Worm (Caenorhabditis elegans) whole organism, L3 larva: Measurements from ENCODE around the gene pfkb-1.2.

Experiments
- R02D3.7 ChIP-seq: fragments of 150-350 bp; optimal IDR thresholded peaks from 2 replicates; lab custom pipeline; 2014; ENCODE audit warnings: missing biosample characterization, missing genetic modification characterization
- aly-2 ChIP-seq: fragments of 150-350 bp; optimal IDR thresholded peaks from 2 replicates; lab custom pipeline; 2014; ENCODE audit warnings: missing biosample characterization, missing genetic modification characterization
- ama-1 ChIP-seq: fragments of 150-350 bp; optimal IDR thresholded peaks from 2 replicates; lab custom pipeline; 2018
- ceh-16 ChIP-seq: sonication (generic microtip); optimal IDR thresholded peaks from 2 replicates; lab custom pipeline; 2017; ENCODE audit warnings: missing biosample characterization, missing genetic modification characterization
- ceh-82 ChIP-seq: fragments of 150-350 bp; optimal IDR thresholded peaks from 2 replicates; lab custom pipeline; 2014; ENCODE audit warnings: missing biosample characterization, missing genetic modification characterization
- daf-12 ChIP-seq: fragments of 150-350 bp; optimal IDR thresholded peaks from 2 replicates; lab custom pipeline; 2014; ENCODE audit warnings: missing biosample characterization, missing genetic modification reagents, missing genetic modification characterization
- egl-27 ChIP-seq: sonication (generic microtip); optimal IDR thresholded peaks from 4 replicates; lab custom pipeline; 2017; ENCODE audit warnings: missing biosample characterization, missing genetic modification reagents, missing genetic modification characterization
- elt-2 ChIP-seq: sonication (generic microtip); optimal IDR thresholded peaks from 2 replicates; lab custom pipeline; 2016; ENCODE audit warnings: missing genetic modification reagents, mild to moderate bottlenecking, missing genetic modification characterization, missing compliant biosample characterization
- elt-3 ChIP-seq, 3 experiments: fragments of 150-350 bp in 1 of 3; sonication (generic microtip) in 2 of 3; optimal IDR thresholded peaks; 2 replicates in 2 of 3; 4 replicates in 1 of 3; lab custom pipeline; 2014 to 2017; ENCODE audit warnings: missing biosample characterization in 3 of 3, missing genetic modification characterization in 3 of 3
- eor-1 ChIP-seq, 2 experiments: fragments of 150-350 bp; optimal IDR thresholded peaks; 2 replicates each; lab custom pipeline; 2014 to 2018; ENCODE audit warnings: missing biosample characterization in 2 of 2, missing genetic modification characterization in 2 of 2
- fkh-10 ChIP-seq: sonication (generic microtip); optimal IDR thresholded peaks from 2 replicates; lab custom pipeline; 2017; ENCODE audit warnings: missing biosample characterization, missing genetic modification reagents, missing genetic modification characterization
- fos-1 ChIP-seq: fragments of 150-350 bp; optimal IDR thresholded peaks from 2 replicates; lab custom pipeline; 2014; ENCODE audit warnings: missing biosample characterization, missing genetic modification characterization
- hmg-11 ChIP-seq: sonication (generic microtip); optimal IDR thresholded peaks from 2 replicates; lab custom pipeline; 2016; ENCODE audit warnings: missing genetic modification characterization, missing compliant biosample characterization
- jun-1 ChIP-seq: fragments of 150-350 bp; optimal IDR thresholded peaks from 2 replicates; lab custom pipeline; 2014; ENCODE audit warnings: missing biosample characterization, missing genetic modification reagents, missing genetic modification characterization
- lin-15B ChIP-seq: fragments of 150-350 bp; optimal IDR thresholded peaks from 2 replicates; lab custom pipeline; 2014; ENCODE audit warnings: missing biosample characterization, missing genetic modification characterization
- lin-39 ChIP-seq: fragments of 150-350 bp; optimal IDR thresholded peaks from 2 replicates; lab custom pipeline; 2018; ENCODE audit warnings: missing biosample characterization, missing genetic modification reagents, missing genetic modification characterization
- lsy-12 ChIP-seq: sonication (generic microtip); optimal IDR thresholded peaks from 2 replicates; lab custom pipeline; 2016; ENCODE audit warnings: mild to moderate bottlenecking, missing genetic modification characterization, missing compliant biosample characterization
- mdl-1 ChIP-seq: fragments of 150-350 bp; optimal IDR thresholded peaks from 2 replicates; lab custom pipeline; 2014; ENCODE audit warnings: missing biosample characterization, missing genetic modification characterization
- nfya-1 ChIP-seq: sonication (generic microtip); optimal IDR thresholded peaks from 2 replicates; lab custom pipeline; 2017; ENCODE audit warnings: missing genetic modification characterization, mild to moderate bottlenecking, missing compliant biosample characterization, antibody characterized with exemption, moderate library complexity; ENCODE audit not compliant: insufficient read depth
- nhr-11 ChIP-seq: fragments of 150-350 bp; optimal IDR thresholded peaks from 2 replicates; lab custom pipeline; 2014; ENCODE audit warnings: missing biosample characterization, missing genetic modification characterization
- nhr-12 ChIP-seq: fragments of 150-350 bp; optimal IDR thresholded peaks from 2 replicates; lab custom pipeline; 2014; ENCODE audit warnings: missing biosample characterization, missing genetic modification characterization
- nhr-23 ChIP-seq: fragments of 150-350 bp; optimal IDR thresholded peaks from 2 replicates; lab custom pipeline; 2014; ENCODE audit warnings: missing biosample characterization, missing genetic modification reagents, missing genetic modification characterization
- nhr-28 ChIP-seq: fragments of 150-350 bp; optimal IDR thresholded peaks from 2 replicates; lab custom pipeline; 2014; ENCODE audit warnings: missing biosample characterization, missing genetic modification characterization
- nhr-43 ChIP-seq: sonication (generic microtip); optimal IDR thresholded peaks from 2 replicates; lab custom pipeline; 2016; ENCODE audit warnings: mild to moderate bottlenecking, missing genetic modification characterization, missing compliant biosample characterization; ENCODE audit not compliant: poor library complexity, severe bottlenecking
- nhr-67 ChIP-seq: fragments of 150-350 bp; optimal IDR thresholded peaks from 2 replicates; lab custom pipeline; 2014; ENCODE audit warnings: missing biosample characterization, missing genetic modification characterization
- nhr-76 ChIP-seq: fragments of 150-350 bp; sonication (generic microtip); optimal IDR thresholded peaks from 5 replicates; lab custom pipeline; 2014; ENCODE audit warnings: missing biosample characterization, missing genetic modification characterization
- pha-4 ChIP-seq: fragments of 150-350 bp; optimal IDR thresholded peaks from 2 replicates; lab custom pipeline; 2014; ENCODE audit warnings: missing biosample characterization, missing genetic modification reagents, missing genetic modification characterization
- pqm-1 ChIP-seq: fragments of 150-350 bp; optimal IDR thresholded peaks from 2 replicates; lab custom pipeline; 2017; ENCODE audit warnings: missing biosample characterization, missing genetic modification characterization, inconsistent platforms
- sea-2 ChIP-seq: fragments of 150-350 bp; sonication (generic microtip); optimal IDR thresholded peaks from 4 replicates; lab custom pipeline; 2014; ENCODE audit warnings: missing biosample characterization, missing genetic modification reagents, missing genetic modification characterization
- skn-1 ChIP-seq: fragments of 150-350 bp; optimal IDR thresholded peaks from 2 replicates; lab custom pipeline; 2014; ENCODE audit warnings: missing biosample characterization, missing genetic modification characterization
- unc-39 ChIP-seq: sonication (generic microtip); optimal IDR thresholded peaks from 4 replicates; lab custom pipeline; 2017; ENCODE audit warnings: missing biosample characterization, missing genetic modification characterization
- zag-1 ChIP-seq: fragments of 150-350 bp; optimal IDR thresholded peaks from 2 replicates; lab custom pipeline; 2014; ENCODE audit warnings: missing biosample characterization, missing genetic modification characterization
- ztf-11 ChIP-seq: fragments of 150-350 bp; optimal IDR thresholded peaks from 2 replicates; lab custom pipeline; 2014; ENCODE audit warnings: missing biosample characterization, missing genetic modification characterization
- ztf-4 ChIP-seq: fragments of 150-350 bp; optimal IDR thresholded peaks from 2 replicates; lab custom pipeline; 2014; ENCODE audit warnings: missing biosample characterization, missing genetic modification characterization

The pfkb-1.2 gene

ce11 chrIV:5970526-5970925, 28.8 kb downstream of the pfkb-1.2 start:
- TF ChIP-seq jun-1 (tag; lab: Kevin White, UChicago) = no peak
- TF ChIP-seq lin-39 (tag; lab: Kevin White, UChicago) = no peak
- no peak for TF ChIP-seq aly-2 (tag; lab: Kevin White, UChicago)
- TF ChIP-seq ztf-4 (tag; lab: Kevin White, UChicago) = no peak
- TF ChIP-seq fkh-10 = no peak
- no peak for TF ChIP-seq mdl-1 (tag; lab: Kevin White, UChicago)
- TF ChIP-seq nhr-12 (tag; lab: Kevin White, UChicago) = no peak
- TF ChIP-seq lsy-12 (tag; lab: Kevin White, UChicago) = no peak
- TF ChIP-seq ceh-16 (tag; lab: Kevin White, UChicago) = no peak
- TF ChIP-seq eor-1 (tag; optimal IDR thresholded peaks at IDR 0.05; lab: Kevin White, UChicago) = no peak
- TF ChIP-seq hmg-11 (tag; lab: Kevin White, UChicago) = no peak
- TF ChIP-seq nhr-76 = no peak
- TF ChIP-seq ceh-82 (tag; lab: Kevin White, UChicago) = no peak
- no peak for TF ChIP-seq skn-1 (tag; lab: Kevin White, UChicago)
- TF ChIP-seq pqm-1 = no peak
- no peak for TF ChIP-seq nhr-28 (tag; lab: Kevin White, UChicago)
- TF ChIP-seq nhr-11 (tag; lab: Kevin White, UChicago) = no peak
- no peak for TF ChIP-seq nhr-23

ce11 chrIV:5973947-5974495, 32.3 kb downstream of the pfkb-1.2 start:
- TF ChIP-seq lin-15B (tag; lab: Kevin White, UChicago) = peak; percentile 10
- TF ChIP-seq nfya-1 (tag; lab: Kevin White, UChicago) = peak; percentile 92
- TF ChIP-seq nhr-67 (tag; lab: Kevin White, UChicago) = no peak
- peak; percentile 28 for TF ChIP-seq lin-39 (tag; lab: Kevin White, UChicago)
- TF ChIP-seq nhr-12 (tag; lab: Kevin White, UChicago) = no peak
- peak; percentile 14 for TF ChIP-seq fkh-10
- peak; percentile 60 for TF ChIP-seq hmg-11 (tag; lab: Kevin White, UChicago)

DNA sequence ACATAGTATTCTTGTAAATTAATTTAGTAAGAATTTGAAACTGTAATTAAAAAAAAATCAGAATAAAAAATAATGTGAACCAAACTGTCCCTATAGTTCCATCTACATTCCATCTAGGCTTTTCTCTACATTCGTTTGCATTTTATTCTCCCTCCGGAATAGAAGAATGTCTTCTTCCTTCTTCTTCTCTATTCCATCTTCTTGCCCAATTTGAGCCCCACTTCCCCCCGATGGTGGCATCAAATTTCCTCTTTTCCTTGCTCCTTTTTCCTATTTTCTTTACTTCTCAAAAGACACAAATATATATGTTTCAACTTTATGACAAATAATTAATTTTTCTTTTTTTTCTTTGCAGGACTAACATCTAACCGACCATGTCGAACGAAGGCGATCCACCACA, 33.5 kb downstream of the pfkb-1.2 start, which contains the start of gene unc-44:
TSS of gene unc-44 (plus strand) at position 356 of the 400 bp plus-strand sequence.
- no peak for TF ChIP-seq ztf-11 (tag; lab: Kevin White, UChicago)
- TF ChIP-seq pha-4 (tag; lab: Kevin White, UChicago) = no peak
- TF ChIP-seq elt-2 (tag; lab: Kevin White, UChicago) = no peak
- no peak for TF ChIP-seq pqm-1
- TF ChIP-seq aly-2 (tag; lab: Kevin White, UChicago) = no peak
- no peak for TF ChIP-seq ceh-82 (tag; lab: Kevin White, UChicago)
- no peak for TF ChIP-seq skn-1 (tag; lab: Kevin White, UChicago)
- no peak for TF ChIP-seq hmg-11 (tag; lab: Kevin White, UChicago)
- no peak for TF ChIP-seq ceh-16 (tag; lab: Kevin White, UChicago)
- TF ChIP-seq elt-3 (tag; optimal IDR thresholded peaks at IDR 0.05; lab: Kevin White, UChicago) = no peak
- TF ChIP-seq nhr-43 (tag; lab: Kevin White, UChicago) = no peak
- TF ChIP-seq jun-1 (tag; lab: Kevin White, UChicago) = no peak
- TF ChIP-seq unc-39 = no peak
- TF ChIP-seq fos-1 (tag; lab: Kevin White, UChicago) = no peak
- TF ChIP-seq ztf-4 (tag; lab: Kevin White, UChicago) = no peak
- no peak for TF ChIP-seq nhr-12 (tag; lab: Kevin White, UChicago)
- TF ChIP-seq egl-27 = no peak
- no peak for TF ChIP-seq zag-1
- TF ChIP-seq R02D3.7 (tag; lab: Kevin White, UChicago) = no peak

DNA sequence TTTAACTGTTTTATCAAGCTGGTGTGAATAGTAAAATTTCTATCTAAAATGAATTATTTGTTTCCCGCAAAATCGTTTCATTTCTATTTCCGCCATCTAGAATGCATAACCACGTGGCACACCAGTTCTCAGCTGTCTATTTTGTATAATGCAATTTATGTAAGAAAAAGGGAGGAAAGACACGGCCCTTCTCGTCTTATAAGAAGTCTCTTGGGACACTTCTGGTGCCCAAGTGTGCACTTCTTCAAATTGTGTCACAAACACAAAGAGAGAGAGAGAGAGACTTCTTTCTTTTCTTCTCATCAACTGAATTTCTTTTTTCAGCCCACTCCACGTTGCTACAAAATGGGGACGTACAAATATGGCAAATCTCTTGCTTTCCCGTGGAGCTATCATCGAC, 35.5 kb downstream of the pfkb-1.2 start:
- TF ChIP-seq nfya-1 (tag; lab: Kevin White, UChicago) = peak; percentile 19
- no peak for TF ChIP-seq nhr-28 (tag; lab: Kevin White, UChicago)
- peak; percentile 55 for TF ChIP-seq lin-39 (tag; lab: Kevin White, UChicago)
- no peak for TF ChIP-seq jun-1 (tag; lab: Kevin White, UChicago)
- no peak for TF ChIP-seq sea-2 (GFP tag; lab: Kevin White, UChicago)

DNA sequence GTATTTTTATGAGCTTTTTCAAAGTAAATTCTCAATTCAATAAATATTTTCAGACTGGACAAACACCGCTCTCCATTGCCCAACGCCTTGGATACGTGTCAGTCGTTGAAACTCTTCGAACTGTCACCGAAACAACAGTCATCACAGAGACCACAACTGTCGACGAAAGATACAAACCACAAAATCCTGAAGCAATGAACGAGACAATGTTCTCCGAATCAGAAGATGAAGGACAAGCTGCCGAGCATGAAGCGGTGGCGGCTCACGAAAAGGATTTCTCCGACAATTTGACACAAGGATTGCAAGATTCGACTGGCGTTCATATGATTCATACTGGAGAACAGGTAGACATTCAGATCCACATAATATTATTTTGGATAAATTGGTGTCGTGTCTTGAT, 38.1 kb downstream of the pfkb-1.2 start:
- TF ChIP-seq jun-1 (tag; lab: Kevin White, UChicago) = no peak
- no peak for TF ChIP-seq ama-1 (lab: Kevin White, UChicago)
- no peak for TF ChIP-seq pqm-1
- TF ChIP-seq nhr-12 (tag; lab: Kevin White, UChicago) = no peak
- TF ChIP-seq pha-4 (tag; lab: Kevin White, UChicago) = no peak
- no peak for TF ChIP-seq mdl-1 (tag; lab: Kevin White, UChicago)
- TF ChIP-seq daf-12 (tag; lab: Kevin White, UChicago) = no peak
- TF ChIP-seq nfya-1 (tag; lab: Kevin White, UChicago) = no peak
- no peak for TF ChIP-seq aly-2 (tag; lab: Kevin White, UChicago)
- TF ChIP-seq lin-39 (tag; lab: Kevin White, UChicago) = no peak
